Fruit fly (Drosophila melanogaster) whole organism, embryonic: Measurements from ENCODE around the gene Act87E.

Source experiments
- Blimp-1 ChIP-seq: fragments of 200-800 bp; sonication (Bioruptor generic); optimal IDR thresholded peaks from 3 replicates; lab custom pipeline; 2018; ENCODE audit warnings: missing biosample characterization, missing genetic modification characterization, mild to moderate bottlenecking, moderate library complexity, missing genetic modification reagents
- CG10147 ChIP-seq: fragments of 200-800 bp; sonication (Bioruptor generic); optimal IDR thresholded peaks from 2 replicates; lab custom pipeline; 2019; ENCODE audit warnings: missing biosample characterization, mild to moderate bottlenecking, missing genetic modification characterization, moderate library complexity
- CG12155 ChIP-seq: fragments of 200-800 bp; sonication (Bioruptor generic); optimal IDR thresholded peaks from 3 replicates; lab custom pipeline; 2016; ENCODE audit warnings: missing biosample characterization, missing genetic modification characterization
- CG12236 ChIP-seq: fragments of 200-800 bp; sonication (Bioruptor generic); optimal IDR thresholded peaks from 2 replicates; lab custom pipeline; 2016; ENCODE audit warnings: missing biosample characterization, missing genetic modification characterization
- CG12769 ChIP-seq: fragments of 200-800 bp; sonication (Bioruptor generic); optimal IDR thresholded peaks from 2 replicates; lab custom pipeline; 2019; ENCODE audit warnings: missing biosample characterization, mild to moderate bottlenecking, missing genetic modification characterization, moderate library complexity
- CG15696 ChIP-seq: fragments of 200-800 bp; sonication (Bioruptor generic); optimal IDR thresholded peaks from 2 replicates; lab custom pipeline; 2019; ENCODE audit warnings: missing biosample characterization, mild to moderate bottlenecking, missing genetic modification characterization, moderate library complexity
- CG17385 ChIP-seq: fragments of 200-800 bp; sonication (Bioruptor generic); optimal IDR thresholded peaks from 3 replicates; lab custom pipeline; 2018; ENCODE audit warnings: missing biosample characterization, mild to moderate bottlenecking, missing genetic modification characterization
- CG17802 ChIP-seq: fragments of 200-800 bp; sonication (Bioruptor generic); optimal IDR thresholded peaks from 2 replicates; lab custom pipeline; 2018; ENCODE audit warnings: missing biosample characterization, mild to moderate bottlenecking, missing genetic modification characterization, moderate library complexity
- CG2199 ChIP-seq: fragments of 200-800 bp; sonication (Bioruptor generic); IDR thresholded peaks from 3 replicates; pipeline ENCODE4 v1.3.6; 2022; ENCODE audit warnings: missing biosample characterization, missing genetic modification characterization
- CG30431 ChIP-seq: fragments of 200-800 bp; sonication (Bioruptor generic); optimal IDR thresholded peaks from 2 replicates; lab custom pipeline; 2017; ENCODE audit warnings: missing biosample characterization, missing genetic modification characterization
- CG3163 ChIP-seq: fragments of 200-800 bp; sonication (Bioruptor generic); optimal IDR thresholded peaks from 3 replicates; lab custom pipeline; 2016; ENCODE audit warnings: missing biosample characterization, missing genetic modification characterization
- CG3281 ChIP-seq: fragments of 200-800 bp; sonication (Bioruptor generic); optimal IDR thresholded peaks from 3 replicates; lab custom pipeline; 2017; ENCODE audit warnings: missing biosample characterization, mild to moderate bottlenecking, missing genetic modification characterization
- CG34224 ChIP-seq: fragments of 200-800 bp; sonication (Bioruptor generic); IDR thresholded peaks from 3 replicates; pipeline ENCODE4 v1.3.6; 2022; ENCODE audit warnings: missing biosample characterization, missing genetic modification characterization; ENCODE audit not compliant: partially characterized antibody
- CG3847 ChIP-seq: fragments of 200-800 bp; sonication (Bioruptor generic); IDR thresholded peaks from 2 replicates; pipeline ENCODE4 v1.3.6; 2022; ENCODE audit warnings: missing biosample characterization, missing genetic modification characterization
- CG7786 ChIP-seq: fragments of 200-800 bp; sonication (Bioruptor generic); optimal IDR thresholded peaks from 2 replicates; lab custom pipeline; 2016; ENCODE audit warnings: missing biosample characterization, missing genetic modification characterization
- CG8359 ChIP-seq: fragments of 200-800 bp; sonication (Bioruptor generic); optimal IDR thresholded peaks from 2 replicates; lab custom pipeline; 2017; ENCODE audit warnings: missing biosample characterization, mild to moderate bottlenecking, missing genetic modification characterization, borderline replicate concordance
- Dbx ChIP-seq: fragments of 200-800 bp; sonication (Bioruptor generic); IDR thresholded peaks from 3 replicates; pipeline ENCODE4 v1.3.6; 2022; ENCODE audit warnings: missing biosample characterization, missing genetic modification characterization
- Fer3 ChIP-seq: fragments of 200-800 bp; sonication (Bioruptor generic); optimal IDR thresholded peaks from 2 replicates; lab custom pipeline; 2018; ENCODE audit warnings: missing biosample characterization, mild to moderate bottlenecking, missing genetic modification characterization, moderate library complexity
- HLH4C ChIP-seq: fragments of 200-800 bp; sonication (Bioruptor generic); IDR thresholded peaks from 3 replicates; pipeline ENCODE4 v1.3.6; 2022; ENCODE audit warnings: missing biosample characterization, missing genetic modification characterization; ENCODE audit not compliant: partially characterized antibody
- Jarid2 ChIP-seq: fragments of 200-800 bp; sonication (Bioruptor generic); optimal IDR thresholded peaks from 3 replicates; lab custom pipeline; 2017; ENCODE audit warnings: mild to moderate bottlenecking, missing biosample characterization, missing genetic modification reagents, missing genetic modification characterization
- Lhr ChIP-seq: fragments of 200-800 bp; sonication (Bioruptor generic); optimal IDR thresholded peaks from 3 replicates; lab custom pipeline; 2017; ENCODE audit warnings: mild to moderate bottlenecking, missing biosample characterization, missing genetic modification reagents, missing genetic modification characterization
- Lpt ChIP-seq: fragments of >200 bp; optimal IDR thresholded peaks from 2 replicates; lab custom pipeline; 2018; ENCODE audit warnings: missing biosample characterization, missing genetic modification characterization
- Max ChIP-seq: fragments of 200-800 bp; sonication (Bioruptor generic); optimal IDR thresholded peaks from 2 replicates; lab custom pipeline; 2016; ENCODE audit warnings: missing biosample characterization, mild to moderate bottlenecking, missing genetic modification characterization
- NfI ChIP-seq: fragments of 200-800 bp; sonication (Bioruptor generic); optimal IDR thresholded peaks from 3 replicates; lab custom pipeline; 2018; ENCODE audit warnings: missing biosample characterization, mild to moderate bottlenecking, missing genetic modification characterization, moderate library complexity
- Oli ChIP-seq: fragments of 200-800 bp; sonication (Bioruptor generic); optimal IDR thresholded peaks from 2 replicates; lab custom pipeline; 2018; ENCODE audit warnings: missing biosample characterization, mild to moderate bottlenecking, missing genetic modification characterization, moderate library complexity
- Opbp ChIP-seq: fragments of 200-800 bp; sonication (Bioruptor generic); IDR thresholded peaks from 3 replicates; pipeline ENCODE4 v1.3.6; 2022; ENCODE audit warnings: missing biosample characterization, missing genetic modification characterization; ENCODE audit not compliant: partially characterized antibody
- Pdp1 ChIP-seq, 2 experiments: fragments of 200-800 bp; sonication (Bioruptor generic); optimal IDR thresholded peaks; 3 replicates each; lab custom pipeline; 2016; ENCODE audit warnings: missing biosample characterization in 2 of 2, missing genetic modification characterization in 2 of 2, mild to moderate bottlenecking in 1 of 2, moderate library complexity in 1 of 2
- Sry-β ChIP-seq: fragments of 200-800 bp; sonication (Bioruptor generic); optimal IDR thresholded peaks from 2 replicates; lab custom pipeline; 2018; ENCODE audit warnings: missing biosample characterization, mild to moderate bottlenecking, missing genetic modification characterization, moderate library complexity
- br ChIP-seq: fragments of >200 bp; optimal IDR thresholded peaks from 2 replicates; lab custom pipeline; 2017
- cas ChIP-seq: fragments of 200-800 bp; sonication (Bioruptor generic); IDR thresholded peaks from 2 replicates; pipeline ENCODE4 v1.3.6; 2022; ENCODE audit warnings: missing biosample characterization, missing genetic modification characterization
- chif ChIP-seq, 2 experiments: fragments of 200-800 bp; sonication (Bioruptor generic); optimal IDR thresholded peaks; 3 replicates each; lab custom pipeline; 2016; ENCODE audit warnings: missing biosample characterization in 2 of 2, missing genetic modification characterization in 2 of 2
- danr ChIP-seq: fragments of 200-800 bp; sonication (Bioruptor generic); IDR thresholded peaks from 2 replicates; pipeline ENCODE4 v1.3.6; 2022; ENCODE audit warnings: missing biosample characterization, missing genetic modification characterization
- gro ChIP-seq: fragments of 200-800 bp; sonication (Bioruptor generic); optimal IDR thresholded peaks from 2 replicates; lab custom pipeline; 2016; ENCODE audit warnings: missing biosample characterization, missing genetic modification characterization
- hkb ChIP-seq, 2 experiments: fragments of 200-800 bp in 1 of 2; fragments of >200 bp in 1 of 2; sonication (Bioruptor generic) in 1 of 2; IDR thresholded peaks in 1 of 2; optimal IDR thresholded peaks in 1 of 2; 2 replicates each; pipeline versions ENCODE4 v1.3.6 to Lab custom; 2017 to 2022; ENCODE audit warnings: missing biosample characterization in 1 of 2, missing genetic modification characterization in 1 of 2
- hth ChIP-seq: fragments of >200 bp; optimal IDR thresholded peaks from 2 replicates; lab custom pipeline; 2017; ENCODE audit warnings: inconsistent platforms
- insv ChIP-seq, 2 experiments: fragments of 200-800 bp; sonication (Bioruptor generic); optimal IDR thresholded peaks; 3 replicates each; lab custom pipeline; 2016 to 2018; ENCODE audit warnings: missing biosample characterization in 2 of 2, missing genetic modification characterization in 2 of 2
- jumu ChIP-seq: fragments of 200-800 bp; sonication (Bioruptor generic); optimal IDR thresholded peaks from 3 replicates; lab custom pipeline; 2016; ENCODE audit warnings: missing biosample characterization, missing genetic modification characterization
- mam ChIP-seq: fragments of 200-800 bp; sonication (Bioruptor generic); optimal IDR thresholded peaks from 3 replicates; lab custom pipeline; 2016; ENCODE audit warnings: missing biosample characterization, missing genetic modification characterization
- nom ChIP-seq: fragments of 200-800 bp; sonication (Bioruptor generic); optimal IDR thresholded peaks from 2 replicates; lab custom pipeline; 2017; ENCODE audit warnings: missing biosample characterization, missing genetic modification characterization, mild to moderate bottlenecking, moderate library complexity, missing genetic modification reagents
- oc ChIP-seq: fragments of 200-800 bp; sonication (Bioruptor generic); optimal IDR thresholded peaks from 2 replicates; lab custom pipeline; 2018; ENCODE audit warnings: missing biosample characterization, mild to moderate bottlenecking, missing genetic modification characterization, moderate library complexity
- otp ChIP-seq: fragments of 200-800 bp; sonication (Bioruptor generic); IDR thresholded peaks from 3 replicates; pipeline ENCODE4, ENCODE4 v1.3.6; 2022; ENCODE audit warnings: missing biosample characterization, missing genetic modification characterization
- pan ChIP-seq, 4 experiments: fragments of >200 bp in 3 of 4; fragments of 200-800 bp in 1 of 4; sonication (Bioruptor generic) in 1 of 4; optimal IDR thresholded peaks in 3 of 4; IDR thresholded peaks in 1 of 4; 2 replicates each; pipeline versions ENCODE4 v1.3.6 to Lab custom; 2017 to 2022; ENCODE audit warnings: missing biosample characterization in 2 of 4, missing genetic modification characterization in 2 of 4, mixed read lengths in 1 of 4
- sens ChIP-seq: fragments of 200-800 bp; sonication (Bioruptor generic); peaks from one replicate; lab custom pipeline; 2016; ENCODE audit warnings: missing biosample characterization, missing genetic modification characterization
- shn ChIP-seq: fragments of 200-800 bp; sonication (Bioruptor generic); optimal IDR thresholded peaks from 3 replicates; lab custom pipeline; 2016; ENCODE audit warnings: missing biosample characterization, missing genetic modification characterization
- sim ChIP-seq: fragments of 200-800 bp; sonication (Bioruptor generic); IDR thresholded peaks from 2 replicates; pipeline ENCODE4 v1.3.6; 2022; ENCODE audit warnings: missing biosample characterization, missing genetic modification characterization
- trh ChIP-seq: fragments of 200-800 bp; sonication (Bioruptor generic); optimal IDR thresholded peaks from 2 replicates; lab custom pipeline; 2016; ENCODE audit warnings: missing biosample characterization, missing genetic modification characterization
- vnd ChIP-seq: fragments of 200-800 bp; sonication (Bioruptor generic); IDR thresholded peaks from 3 replicates; pipeline ENCODE4 v1.3.6; 2022; ENCODE audit warnings: missing biosample characterization, missing genetic modification characterization; ENCODE audit not compliant: partially characterized antibody
- vvl ChIP-seq: fragments of 200-800 bp; sonication (Bioruptor generic); IDR thresholded peaks from 2 replicates; pipeline ENCODE4 v1.3.6; 2022; ENCODE audit warnings: missing biosample characterization, missing genetic modification characterization
- zfh1 ChIP-seq: fragments of 200-800 bp; sonication (Bioruptor generic); IDR thresholded peaks from 3 replicates; pipeline ENCODE4 v1.3.6; 2022; ENCODE audit warnings: missing biosample characterization, missing genetic modification characterization

Gene Act87E

DNA sequence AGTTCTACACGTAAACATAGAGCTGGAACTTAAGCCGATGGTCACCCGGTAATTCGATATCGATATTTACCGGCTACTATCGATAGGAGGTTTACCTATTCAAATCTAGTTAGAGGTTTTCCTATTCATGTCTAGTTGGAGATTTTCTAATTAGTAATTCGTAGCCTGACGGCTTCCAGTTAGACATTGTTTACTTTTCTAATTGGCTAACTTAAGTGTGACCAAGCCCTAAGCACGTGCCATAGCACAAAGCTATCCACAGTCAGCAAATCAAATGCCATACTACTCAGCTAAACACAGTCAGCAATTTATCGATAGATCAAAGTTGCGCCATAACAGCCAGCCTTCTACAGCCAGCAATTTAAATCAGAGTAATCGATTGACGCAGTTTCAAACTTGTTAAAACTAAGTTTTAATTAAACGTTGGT lies 22.7 kb upstream of the Act87E start, which contains the start of gene Dpm3 (continued):
- TF ChIP-seq CG8359 (GFP tag; lab: Kevin White, UChicago) (no peak), Pdp1 (GFP tag; optimal IDR thresholded peaks at IDR 0.05; lab: Kevin White, UChicago) (peak in 1 of 2 experiments; percentile 57), mam (GFP tag; lab: Kevin White, UChicago) (peak; percentile 56), jumu (GFP tag; lab: Kevin White, UChicago) (peak; percentile 6), Max (GFP tag; lab: Kevin White, UChicago) (no peak), Sry-β (peak; percentile 31), Opbp (GFP tag; lab: Robert Waterston, UW) (peak; percentile 81; the same call in 2 of the 3 replicates), cas (GFP tag; lab: Robert Waterston, UW) (no peak), Lhr (peak; percentile 99), Fer3 (tag; lab: Kevin White, UChicago) (no peak), CG12155 (GFP tag; lab: Kevin White, UChicago) (peak; percentile 7), vvl (peak; percentile 67), CG3163 (GFP tag; lab: Kevin White, UChicago) (peak; percentile 93), gro (GFP tag; lab: Kevin White, UChicago) (peak; percentile 26), otp (GFP tag; lab: Robert Waterston, UW) (peak; percentile 62; the same call in 1 of the 3 replicates), hkb (optimal IDR thresholded peaks at IDR 0.05; lab: Kevin White, UChicago) (peak; percentile 62), hkb (GFP tag; IDR thresholded peaks at IDR 0.05; lab: Robert Waterston, UW) (no peak), pan (optimal IDR thresholded peaks at IDR 0.05; lab: Kevin White, UChicago) (no peak), pan (GFP tag; optimal IDR thresholded peaks at IDR 0.05 in 1 of 2, IDR thresholded peaks at IDR 0.05 in 1 of 2) (no peak), hth (no peak), br (lab: Kevin White, UChicago) (no peak), nom (GFP tag; lab: Kevin White, UChicago) (no peak), CG12769 (tag; lab: Kevin White, UChicago) (peak; percentile 71), NfI (GFP tag; lab: Kevin White, UChicago) (peak; percentile 38), CG10147 (GFP tag; lab: Kevin White, UChicago) (peak; percentile 57), zfh1 (GFP tag; lab: Robert Waterston, UW) (0 out of 3 replicates have a peak, but pooled peaks have one; percentile 39), CG30431 (GFP tag; lab: Kevin White, UChicago) (no peak), CG34224 (GFP tag; lab: Robert Waterston, UW) (peak; percentile 87), Jarid2 (GFP tag; lab: Kevin White, UChicago) (no peak), CG2199 (GFP tag; lab: Robert Waterston, UW) (0 out of 3 replicates have a peak, but pooled peaks have one; percentile 68), CG15696 (tag; lab: Kevin White, UChicago) (peak; percentile 43), sens (GFP tag; lab: Kevin White, UChicago) (peak; percentile 86), shn (GFP tag; lab: Kevin White, UChicago) (peak; percentile 70), CG3281 (GFP tag; lab: Kevin White, UChicago) (no peak), sim (GFP tag; lab: Robert Waterston, UW) (no peak), Oli (tag; lab: Kevin White, UChicago) (no peak), trh (GFP tag; lab: Kevin White, UChicago) (no peak), CG17385 (GFP tag; lab: Kevin White, UChicago) (no peak), vnd (GFP tag; lab: Robert Waterston, UW) (peak; percentile 89), danr (GFP tag; lab: Robert Waterston, UW) (no peak), CG17802 (tag; lab: Kevin White, UChicago) (peak; percentile 57), chif (GFP tag; optimal IDR thresholded peaks at IDR 0.05; lab: Kevin White, UChicago) (peak in 1 of 2 experiments; percentile 50), insv (GFP tag; optimal IDR thresholded peaks at IDR 0.05; lab: Kevin White, UChicago) (peak; percentile 100), Lpt (GFP tag; lab: Kevin White, UChicago) (no peak), CG7786 (peak; percentile 40), CG12236 (GFP tag; lab: Kevin White, UChicago) (peak; percentile 21), oc (tag; lab: Kevin White, UChicago) (no peak), Dbx (GFP tag; lab: Robert Waterston, UW) (0 out of 3 replicates have a peak, but pooled peaks have one; percentile 38), CG3847 (GFP tag; lab: Robert Waterston, UW) (peak; percentile 86), Blimp-1 (GFP tag; lab: Kevin White, UChicago) (peak; percentile 18), HLH4C (peak; percentile 92)
